Worm (Caenorhabditis elegans): ENCODE data around the gene gdi-1.

The gdi-1 gene

ce11 chrIV:14797354-14797753, 4.7 kb upstream of the gdi-1 start, which contains the start of the genes Y57G11C.1147 and nuo-3 (continued):
- no peak for TF ChIP-seq efl-1 (GFP tag; optimal IDR thresholded peaks at IDR 0.05)
- no peak for TF ChIP-seq mel-28 (tag; optimal IDR thresholded peaks at IDR 0.05; ENCODE audit: borderline replicate concordance)
- no peak for TF ChIP-seq hsf-1 (GFP tag; IDR thresholded peaks at IDR 0.05)
- TF ChIP-seq atf-7 (tag; optimal IDR thresholded peaks at IDR 0.05), result no peak

- TF ChIP-seq ama-1 (optimal IDR thresholded peaks at IDR 0.05) (peak; percentile 17), ama-1 (GFP tag; optimal IDR thresholded peaks at IDR 0.05) (no peak), hsf-1 (GFP tag; IDR thresholded peaks at IDR 0.05) (no peak), F33H1.4 (GFP tag; IDR thresholded peaks at IDR 0.05) (0 out of 2 replicates have a peak, but pooled peaks have one; percentile 6), let-526 (GFP tag; IDR thresholded peaks at IDR 0.05) (no peak), mcd-1 (GFP tag; IDR thresholded peaks at IDR 0.05) (0 out of 2 replicates have a peak, but pooled peaks have one; percentile 6), attf-6 (GFP tag; IDR thresholded peaks at IDR 0.05) (peak; percentile 71), repo-1 (tag; optimal IDR thresholded peaks at IDR 0.05) (peak; percentile 46), ztf-22 (GFP tag; optimal IDR thresholded peaks at IDR 0.05) (no peak), ccch-3 (GFP tag; optimal IDR thresholded peaks at IDR 0.05) (no peak), ekl-4 (GFP tag; IDR thresholded peaks at IDR 0.05) (0 out of 2 replicates have a peak, but pooled peaks have one; percentile 34), rcor-1 (GFP tag; IDR thresholded peaks at IDR 0.05) (no peak), K11D2.4 (GFP tag; IDR thresholded peaks at IDR 0.05) (no peak), dox-1 (GFP tag; IDR thresholded peaks at IDR 0.05) (0 out of 2 replicates have a peak, but pooled peaks have one; percentile 15), lin-54 (GFP tag; optimal IDR thresholded peaks at IDR 0.05) (no peak), snpc-4 (GFP tag; optimal IDR thresholded peaks at IDR 0.05) (no peak), snpc-4 (tag; optimal IDR thresholded peaks at IDR 0.05) (peak in 1 of 4 experiments; percentile 75), hmg-1.2 (GFP tag; IDR thresholded peaks at IDR 0.05) (peak; percentile 4; the same call in 1 of the 2 replicates), let-607 (tag; optimal IDR thresholded peaks at IDR 0.05) (peak in 1 of 2 experiments; percentile 9), nhr-27 (tag; optimal IDR thresholded peaks at IDR 0.05) (peak; percentile 47)
Observed at ce11 chrIV:14795918-14796488, 3.3 kb upstream of the gdi-1 start, which contains the start of gene coq-3. Gene coq-3 (minus strand): TSS chrIV:14796324.

ce11 chrIV:14793900-14794624, 1.4 kb upstream of the gdi-1 start:
- peak; percentile 62 for TF ChIP-seq attf-5 (GFP tag; optimal IDR thresholded peaks at IDR 0.05)
- TF ChIP-seq F10E7.11 (tag; optimal IDR thresholded peaks at IDR 0.05), result no peak
- TF ChIP-seq let-607 (tag; optimal IDR thresholded peaks at IDR 0.05), result peak; percentile 75 to 88
- no peak for TF ChIP-seq nhr-179 (tag; optimal IDR thresholded peaks at IDR 0.05)
- TF ChIP-seq hmg-1.2 (GFP tag; IDR thresholded peaks at IDR 0.05), result peak; percentile 48; the same call in 1 of the 2 replicates
- TF ChIP-seq egrh-3 (GFP tag; IDR thresholded peaks at IDR 0.05), result 0 out of 2 replicates have a peak, but pooled peaks have one; percentile 10
- TF ChIP-seq nhr-90 (tag; optimal IDR thresholded peaks at IDR 0.05), result peak; percentile 38
- no peak for TF ChIP-seq hlh-12 (tag; optimal IDR thresholded peaks at IDR 0.05)
- 0 out of 2 replicates have a peak, but pooled peaks have one; percentile 12 for TF ChIP-seq K11D2.4 (GFP tag; IDR thresholded peaks at IDR 0.05)
- TF ChIP-seq snpc-4 (GFP tag; optimal IDR thresholded peaks at IDR 0.05), result peak; percentile 15
- TF ChIP-seq snpc-4 (tag; optimal IDR thresholded peaks at IDR 0.05), result peak in 1 of 4 experiments; percentile 3
- TF ChIP-seq ztf-26 (tag; optimal IDR thresholded peaks at IDR 0.05), result peak; percentile 43
- TF ChIP-seq lin-35 (GFP tag; optimal IDR thresholded peaks at IDR 0.05), result peak in 1 of 3 experiments; percentile 13
- peak; percentile 50 for TF ChIP-seq ztf-18 (tag; optimal IDR thresholded peaks at IDR 0.05)
- peak; percentile 51; the same call in 1 of the 2 replicates for TF ChIP-seq zfh-2 (GFP tag; conservative IDR thresholded peaks at IDR 0.05)
- TF ChIP-seq K12H6.12 (tag; optimal IDR thresholded peaks at IDR 0.05), result peak; percentile 66
- TF ChIP-seq nhr-80 (tag; optimal IDR thresholded peaks at IDR 0.05), result peak; percentile 64
- no peak for TF ChIP-seq bed-1 (GFP tag; IDR thresholded peaks at IDR 0.05)
- TF ChIP-seq lin-40 (tag; optimal IDR thresholded peaks at IDR 0.05), result peak; percentile 45
- TF ChIP-seq lir-1 (GFP tag; conservative IDR thresholded peaks at IDR 0.05), result peak; percentile 39; the same call in 1 of the 2 replicates
- no peak for TF ChIP-seq fkh-3 (tag; optimal IDR thresholded peaks at IDR 0.05)
- TF ChIP-seq ztf-3 (GFP tag; optimal IDR thresholded peaks at IDR 0.05), result no peak
- no peak; the same call in 1 of the 2 replicates for TF ChIP-seq mcd-1 (GFP tag; IDR thresholded peaks at IDR 0.05)
- TF ChIP-seq F39B2.1 (GFP tag; IDR thresholded peaks at IDR 0.05), result no peak
- TF ChIP-seq ama-1 (optimal IDR thresholded peaks at IDR 0.05), result peak; percentile 34
- no peak for TF ChIP-seq ama-1 (GFP tag; optimal IDR thresholded peaks at IDR 0.05)
- TF ChIP-seq hsf-1 (GFP tag; IDR thresholded peaks at IDR 0.05), result peak; percentile 54; the same call in 1 of the 2 replicates
- TF ChIP-seq attf-3 (GFP tag; conservative IDR thresholded peaks at IDR 0.05), result 0 out of 2 replicates have a peak, but pooled peaks have one; percentile 23

Measured in whole organism, young adult.